Worm (Caenorhabditis elegans) whole organism, young adult: ENCODE results near the gene pph-4.2.
"Not testable (repeated sequence)": the region's sequence is repeated elsewhere in the genome, so short reads cannot be mapped to it uniquely, and the experiment has no call there.

Source experiments
- F37B4.10 ChIP-seq: fragments of 200-800 bp; sonication (Bioruptor generic); IDR thresholded peaks from 2 replicates; pipeline ENCODE4 v1.3.6; 2022; ENCODE audit warnings: missing genetic modification characterization, missing compliant biosample characterization
- ama-1 ChIP-seq, 3 experiments: fragments of 150-350 bp in 1 of 3; sonication (generic microtip) in 2 of 3; optimal IDR thresholded peaks; 2 replicates each; lab custom pipeline; 2014 to 2018; ENCODE audit warnings: missing biosample characterization in 2 of 3, missing genetic modification characterization in 2 of 3, missing genetic modification reagents in 2 of 3
- lin-35 ChIP-seq, 3 experiments: fragments of 150-350 bp in 2 of 3; sonication (generic microtip) in 1 of 3; optimal IDR thresholded peaks; 2 replicates each; lab custom pipeline; 2014 to 2018; ENCODE audit warnings: missing biosample characterization in 3 of 3, missing genetic modification characterization in 3 of 3, missing genetic modification reagents in 3 of 3
- lir-1 ChIP-seq: fragments of 200-800 bp; sonication (Bioruptor generic); conservative IDR thresholded peaks from 2 replicates; pipeline ENCODE4 v1.3.6; 2022; ENCODE audit warnings: missing genetic modification reagents, missing genetic modification characterization, missing compliant biosample characterization
- unc-62 ChIP-seq: fragments of 150-350 bp; optimal IDR thresholded peaks from 2 replicates; lab custom pipeline; 2014; ENCODE audit warnings: missing biosample characterization, missing genetic modification reagents, missing genetic modification characterization

ce11 chrIII:12385996-12386395 is 8.9 kb upstream of the pph-4.2 start:
- not testable (repeated sequence) for TF ChIP-seq lir-1 (GFP tag; lab: Robert Waterston, UW); lin-35 (GFP tag; optimal IDR thresholded peaks at IDR 0.05; lab: Kevin White, UChicago); ama-1 (optimal IDR thresholded peaks at IDR 0.05; lab: Kevin White, UChicago); ama-1 (GFP tag; optimal IDR thresholded peaks at IDR 0.05; lab: Kevin White, UChicago); unc-62; F37B4.10 (GFP tag; lab: Robert Waterston, UW)
